Worm (Caenorhabditis elegans) whole organism, L4 larva: Measurements from ENCODE around the gene ztf-14.

ENCODE experiments used
- F26F4.8 ChIP-seq: fragments of 200-800 bp; sonication (Bioruptor generic); conservative IDR thresholded peaks from 2 replicates; pipeline ENCODE4 v1.3.6; 2022; ENCODE audit warnings: missing genetic modification characterization, missing compliant biosample characterization
- ama-1 ChIP-seq: fragments of 150-350 bp; optimal IDR thresholded peaks from 2 replicates; lab custom pipeline; 2014; ENCODE audit warnings: inconsistent platforms, mixed read lengths
- ceh-82 ChIP-seq: sonication (generic microtip); optimal IDR thresholded peaks from 2 replicates; lab custom pipeline; 2017; ENCODE audit warnings: missing biosample characterization, missing genetic modification characterization
- mdl-1 ChIP-seq, 2 experiments: fragments of 150-350 bp in 1 of 2; sonication (generic microtip) in 1 of 2; optimal IDR thresholded peaks; 2 replicates each; lab custom pipeline; 2014 to 2017; ENCODE audit warnings: missing biosample characterization in 2 of 2, missing genetic modification characterization in 2 of 2
- mdt-29 ChIP-seq: fragments of 200-800 bp; sonication (Bioruptor generic); IDR thresholded peaks from 2 replicates; pipeline ENCODE4 v1.3.6; 2022; ENCODE audit warnings: missing genetic modification reagents, missing genetic modification characterization, missing compliant biosample characterization
- nhr-28 ChIP-seq: fragments of 150-350 bp; optimal IDR thresholded peaks from 2 replicates; lab custom pipeline; 2014; ENCODE audit warnings: missing biosample characterization, missing genetic modification characterization
- pha-4 ChIP-seq, 2 experiments: fragments of 150-350 bp in 1 of 2; fragments of 200-800 bp in 1 of 2; sonication (Bioruptor generic) in 1 of 2; IDR thresholded peaks in 1 of 2; optimal IDR thresholded peaks in 1 of 2; 2 replicates each; pipeline versions ENCODE4 v1.3.6 to Lab custom; 2014 to 2022; ENCODE audit warnings: missing genetic modification characterization in 2 of 2, missing genetic modification reagents in 2 of 2, missing biosample characterization in 1 of 2, missing compliant biosample characterization in 1 of 2
- snpc-4 ChIP-seq: fragments of 150-350 bp; optimal IDR thresholded peaks from 2 replicates; lab custom pipeline; 2014; ENCODE audit warnings: missing biosample characterization, missing genetic modification characterization
- unc-39 ChIP-seq: sonication (generic microtip); optimal IDR thresholded peaks from 2 replicates; lab custom pipeline; 2017; ENCODE audit warnings: missing biosample characterization, missing genetic modification characterization
- zag-1 ChIP-seq: fragments of 150-350 bp; optimal IDR thresholded peaks from 2 replicates; lab custom pipeline; 2014; ENCODE audit warnings: missing biosample characterization, missing genetic modification characterization

DNA sequence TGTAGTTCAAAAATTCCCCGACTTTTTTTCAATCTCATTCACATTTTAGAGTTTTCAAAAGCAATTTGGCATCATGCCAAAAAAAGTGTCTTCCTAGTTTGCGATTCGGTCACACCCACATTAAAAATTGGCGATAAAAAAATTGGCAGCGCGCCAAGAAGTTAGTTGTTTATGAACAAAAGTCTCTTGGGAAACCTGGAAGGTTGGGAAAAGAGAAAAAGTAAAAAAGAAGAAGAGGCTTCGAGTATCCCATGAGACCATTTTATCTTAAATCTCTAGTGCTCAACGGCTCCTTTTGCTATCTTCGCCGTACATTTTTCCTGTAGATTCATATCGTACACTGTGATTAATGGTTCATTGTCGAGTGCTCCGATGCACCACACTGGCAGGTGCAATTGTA lies 8.1 kb upstream of the ztf-14 start:
- TF ChIP-seq ceh-82 (tag; lab: Kevin White, UChicago) = no peak
- TF ChIP-seq unc-39 (tag; lab: Kevin White, UChicago) = no peak
- no peak for TF ChIP-seq nhr-28 (tag; lab: Kevin White, UChicago)
- TF ChIP-seq mdt-29 (GFP tag; lab: Robert Waterston, UW) = no peak
- TF ChIP-seq ama-1 = no peak
- TF ChIP-seq zag-1 (tag; lab: Kevin White, UChicago) = no peak
- TF ChIP-seq pha-4 (GFP tag; IDR thresholded peaks at IDR 0.05; lab: Robert Waterston, UW) = no peak
- no peak for TF ChIP-seq pha-4 (tag; optimal IDR thresholded peaks at IDR 0.05; lab: Kevin White, UChicago)
- TF ChIP-seq F26F4.8 = no peak
- TF ChIP-seq mdl-1 (tag; optimal IDR thresholded peaks at IDR 0.05; lab: Kevin White, UChicago) = no peak
- TF ChIP-seq snpc-4 (tag; lab: Kevin White, UChicago) = no peak
